Fruit fly (Drosophila melanogaster) whole organism, embryonic: ENCODE data around the gene CG9926.

Experiments used
- Antp ChIP-seq: fragments of 200-800 bp; sonication (Bioruptor generic); optimal IDR thresholded peaks from 3 replicates; lab custom pipeline; 2016; ENCODE audit warnings: missing biosample characterization, missing genetic modification characterization
- CG10565 ChIP-seq: fragments of 200-800 bp; sonication (Bioruptor generic); optimal IDR thresholded peaks from 3 replicates; lab custom pipeline; 2016; ENCODE audit warnings: missing biosample characterization, mild to moderate bottlenecking, missing genetic modification characterization
- CG12071 ChIP-seq: fragments of 200-800 bp; sonication (Bioruptor generic); optimal IDR thresholded peaks from 3 replicates; lab custom pipeline; 2018; ENCODE audit warnings: missing biosample characterization, mild to moderate bottlenecking, missing genetic modification characterization
- CG13624 ChIP-seq: fragments of 200-800 bp; sonication (Bioruptor generic); optimal IDR thresholded peaks from 2 replicates; lab custom pipeline; 2016; ENCODE audit warnings: missing biosample characterization, missing genetic modification characterization
- CG14667 ChIP-seq: fragments of 200-800 bp; sonication (Bioruptor generic); IDR thresholded peaks from 2 replicates; pipeline ENCODE4 v1.3.6; 2022; ENCODE audit warnings: missing biosample characterization, missing genetic modification characterization
- CG16863 ChIP-seq: fragments of 200-800 bp; sonication (Bioruptor generic); optimal IDR thresholded peaks from 3 replicates; lab custom pipeline; 2016; ENCODE audit warnings: missing biosample characterization, missing genetic modification characterization
- CG17829 ChIP-seq: fragments of 200-800 bp; optimal IDR thresholded peaks from 2 replicates; lab custom pipeline; 2019; ENCODE audit warnings: missing biosample characterization, mild to moderate bottlenecking, missing genetic modification characterization, moderate library complexity
- CG1832 ChIP-seq: fragments of 200-800 bp; sonication (Bioruptor generic); optimal IDR thresholded peaks from 2 replicates; lab custom pipeline; 2017; ENCODE audit warnings: missing biosample characterization, mild to moderate bottlenecking, missing genetic modification characterization, inconsistent platforms
- CG18599 ChIP-seq: fragments of 200-800 bp; sonication (Bioruptor generic); optimal IDR thresholded peaks from 3 replicates; lab custom pipeline; 2017; ENCODE audit warnings: missing biosample characterization, missing genetic modification characterization, mild to moderate bottlenecking, moderate library complexity, missing genetic modification reagents
- CG2202 ChIP-seq: fragments of 200-800 bp; sonication (Bioruptor generic); optimal IDR thresholded peaks from 2 replicates; lab custom pipeline; 2018; ENCODE audit warnings: missing biosample characterization, mild to moderate bottlenecking, missing genetic modification characterization
- CG31388 ChIP-seq: fragments of 200-800 bp; sonication (Bioruptor generic); optimal IDR thresholded peaks from 2 replicates; lab custom pipeline; 2016; ENCODE audit warnings: missing biosample characterization, missing genetic modification characterization
- CG3163 ChIP-seq: fragments of 200-800 bp; sonication (Bioruptor generic); optimal IDR thresholded peaks from 3 replicates; lab custom pipeline; 2016; ENCODE audit warnings: missing biosample characterization, missing genetic modification characterization
- CG32532 ChIP-seq: fragments of 200-800 bp; sonication (Bioruptor generic); IDR thresholded peaks from 2 replicates; pipeline ENCODE4 v1.3.6; 2022; ENCODE audit warnings: missing biosample characterization, missing genetic modification characterization
- CG34422 ChIP-seq: fragments of 200-800 bp; sonication (Bioruptor generic); IDR thresholded peaks from 3 replicates; pipeline ENCODE4 v1.3.6; 2022; ENCODE audit warnings: missing biosample characterization, missing genetic modification characterization
- CG4282 ChIP-seq: fragments of 200-800 bp; sonication (Bioruptor generic); optimal IDR thresholded peaks from 2 replicates; lab custom pipeline; 2016; ENCODE audit warnings: missing biosample characterization, missing genetic modification characterization
- CG4328 ChIP-seq: fragments of 200-800 bp; sonication (Bioruptor generic); optimal IDR thresholded peaks from 3 replicates; lab custom pipeline; 2017; ENCODE audit warnings: missing biosample characterization, missing genetic modification reagents, missing genetic modification characterization
- CG6254 ChIP-seq: fragments of 200-800 bp; sonication (Bioruptor generic); optimal IDR thresholded peaks from 3 replicates; lab custom pipeline; 2017; ENCODE audit warnings: mild to moderate bottlenecking, missing biosample characterization, missing genetic modification reagents, missing genetic modification characterization
- CG6689 ChIP-seq: fragments of 200-800 bp; sonication (Bioruptor generic); IDR thresholded peaks from 2 replicates; pipeline ENCODE4 v1.3.6; 2022; ENCODE audit warnings: missing biosample characterization, missing genetic modification characterization
- CG6765 ChIP-seq: fragments of 200-800 bp; sonication (Bioruptor generic); optimal IDR thresholded peaks from 3 replicates; lab custom pipeline; 2017; ENCODE audit warnings: missing biosample characterization, mild to moderate bottlenecking, missing genetic modification characterization
- CG7745 ChIP-seq: fragments of 200-800 bp; sonication (Bioruptor generic); optimal IDR thresholded peaks from 2 replicates; lab custom pipeline; 2018; ENCODE audit warnings: missing biosample characterization, mild to moderate bottlenecking, missing genetic modification characterization, moderate library complexity
- CG7928 ChIP-seq: fragments of 200-800 bp; sonication (Bioruptor generic); optimal IDR thresholded peaks from 2 replicates; lab custom pipeline; 2017; ENCODE audit warnings: missing biosample characterization, mild to moderate bottlenecking, missing genetic modification characterization
- D19A ChIP-seq: fragments of 200-800 bp; optimal IDR thresholded peaks from 3 replicates; lab custom pipeline; 2019; ENCODE audit warnings: missing biosample characterization, mild to moderate bottlenecking, missing genetic modification characterization, moderate library complexity
- Drgx ChIP-seq: fragments of 200-800 bp; sonication (Bioruptor generic); IDR thresholded peaks from 2 replicates; pipeline ENCODE4 v1.3.6; 2022; ENCODE audit warnings: missing biosample characterization, missing genetic modification characterization
- Ets97D ChIP-seq: fragments of 200-800 bp; sonication (Bioruptor generic); optimal IDR thresholded peaks from 3 replicates; lab custom pipeline; 2016; ENCODE audit warnings: missing biosample characterization, missing genetic modification characterization
- Fer1 ChIP-seq: fragments of 200-800 bp; sonication (Bioruptor generic); optimal IDR thresholded peaks from 2 replicates; lab custom pipeline; 2017; ENCODE audit warnings: missing biosample characterization, mild to moderate bottlenecking, missing genetic modification characterization
- Fer2 ChIP-seq: fragments of 200-800 bp; sonication (Bioruptor generic); optimal IDR thresholded peaks from 2 replicates; lab custom pipeline; 2018; ENCODE audit warnings: missing biosample characterization, mild to moderate bottlenecking, missing genetic modification characterization, moderate library complexity
- HLH3B ChIP-seq: fragments of 200-800 bp; sonication (Bioruptor generic); IDR thresholded peaks from 2 replicates; pipeline ENCODE4 v1.3.6; 2022; ENCODE audit warnings: missing biosample characterization, missing genetic modification characterization
- HLHmδ ChIP-seq: fragments of 200-800 bp; sonication (Bioruptor generic); optimal IDR thresholded peaks from 2 replicates; lab custom pipeline; 2018; ENCODE audit warnings: missing biosample characterization, mild to moderate bottlenecking, missing genetic modification characterization, moderate library complexity
- Oli ChIP-seq: fragments of 200-800 bp; sonication (Bioruptor generic); optimal IDR thresholded peaks from 2 replicates; lab custom pipeline; 2018; ENCODE audit warnings: missing biosample characterization, mild to moderate bottlenecking, missing genetic modification characterization, moderate library complexity
- Opbp ChIP-seq: fragments of 200-800 bp; sonication (Bioruptor generic); IDR thresholded peaks from 3 replicates; pipeline ENCODE4 v1.3.6; 2022; ENCODE audit warnings: missing biosample characterization, missing genetic modification characterization; ENCODE audit not compliant: partially characterized antibody
- Ravus ChIP-seq: fragments of 200-800 bp; sonication (Bioruptor generic); IDR thresholded peaks from 2 replicates; pipeline ENCODE4 v1.3.6; 2022; ENCODE audit warnings: missing biosample characterization, missing genetic modification characterization
- Sox100B ChIP-seq: fragments of 200-800 bp; sonication (Bioruptor generic); optimal IDR thresholded peaks from 3 replicates; lab custom pipeline; 2018; ENCODE audit warnings: missing biosample characterization, mild to moderate bottlenecking, missing genetic modification characterization
- ab ChIP-seq: fragments of 200-800 bp; sonication (Bioruptor generic); optimal IDR thresholded peaks from 2 replicates; lab custom pipeline; 2016; ENCODE audit warnings: missing biosample characterization, missing genetic modification characterization
- ara ChIP-seq: fragments of 200-800 bp; sonication (Bioruptor generic); IDR thresholded peaks from 2 replicates; pipeline ENCODE4 v1.3.6; 2022; ENCODE audit warnings: missing biosample characterization, missing genetic modification characterization
- ase ChIP-seq: fragments of 200-800 bp; sonication (Bioruptor generic); IDR thresholded peaks from 3 replicates; pipeline ENCODE4 v1.3.6; 2022; ENCODE audit warnings: missing biosample characterization, missing genetic modification characterization
- bcd ChIP-seq: fragments of 200-800 bp; sonication (Bioruptor generic); optimal IDR thresholded peaks from 2 replicates; lab custom pipeline; 2017; ENCODE audit warnings: missing biosample characterization, mild to moderate bottlenecking, missing genetic modification characterization
- crol ChIP-seq: fragments of 200-800 bp; sonication (Bioruptor generic); IDR thresholded peaks from 2 replicates; pipeline ENCODE4 v1.3.6; 2022; ENCODE audit warnings: missing biosample characterization, missing genetic modification characterization
- fru ChIP-seq: fragments of >200 bp; optimal IDR thresholded peaks from 2 replicates; lab custom pipeline; 2017
- grau ChIP-seq: fragments of 200-800 bp; optimal IDR thresholded peaks from 3 replicates; lab custom pipeline; 2019; ENCODE audit warnings: missing biosample characterization, mild to moderate bottlenecking, missing genetic modification characterization, moderate library complexity
- her ChIP-seq: fragments of 200-800 bp; sonication (Bioruptor generic); optimal IDR thresholded peaks from 2 replicates; lab custom pipeline; 2016; ENCODE audit warnings: missing biosample characterization, missing genetic modification characterization
- hkb ChIP-seq, 2 experiments: fragments of 200-800 bp in 1 of 2; fragments of >200 bp in 1 of 2; sonication (Bioruptor generic) in 1 of 2; IDR thresholded peaks in 1 of 2; optimal IDR thresholded peaks in 1 of 2; 2 replicates each; pipeline versions ENCODE4 v1.3.6 to Lab custom; 2017 to 2022; ENCODE audit warnings: missing biosample characterization in 1 of 2, missing genetic modification characterization in 1 of 2
- jing ChIP-seq: fragments of 200-800 bp; sonication (Bioruptor generic); optimal IDR thresholded peaks from 2 replicates; lab custom pipeline; 2018; ENCODE audit warnings: missing biosample characterization, mild to moderate bottlenecking, missing genetic modification characterization
- nau ChIP-seq: fragments of 200-800 bp; sonication (Bioruptor generic); optimal IDR thresholded peaks from 3 replicates; lab custom pipeline; 2017; ENCODE audit warnings: missing biosample characterization, mild to moderate bottlenecking, missing genetic modification characterization, missing genetic modification reagents
- salm ChIP-seq: fragments of 200-800 bp; sonication (Bioruptor generic); optimal IDR thresholded peaks from 2 replicates; lab custom pipeline; 2018; ENCODE audit warnings: missing biosample characterization, mild to moderate bottlenecking, missing genetic modification characterization
- sd ChIP-seq: fragments of 200-800 bp; sonication (Bioruptor generic); optimal IDR thresholded peaks from 3 replicates; lab custom pipeline; 2018; ENCODE audit warnings: missing biosample characterization, mild to moderate bottlenecking, missing genetic modification characterization, moderate library complexity
- sens ChIP-seq: fragments of 200-800 bp; sonication (Bioruptor generic); peaks from one replicate; lab custom pipeline; 2016; ENCODE audit warnings: missing biosample characterization, missing genetic modification characterization
- sima ChIP-seq: fragments of 200-800 bp; sonication (Bioruptor generic); optimal IDR thresholded peaks from 2 replicates; lab custom pipeline; 2016; ENCODE audit warnings: missing biosample characterization, missing genetic modification characterization
- sisA ChIP-seq: fragments of 200-800 bp; sonication (Bioruptor generic); IDR thresholded peaks from 2 replicates; pipeline ENCODE4 v1.3.6; 2022; ENCODE audit warnings: missing biosample characterization, missing genetic modification characterization
- ssp ChIP-seq: fragments of 200-800 bp; sonication (Bioruptor generic); IDR thresholded peaks from 2 replicates; pipeline ENCODE4 v1.3.6; 2022; ENCODE audit warnings: missing biosample characterization, missing genetic modification characterization
- tio ChIP-seq: fragments of 200-800 bp; sonication (Bioruptor generic); optimal IDR thresholded peaks from 2 replicates; lab custom pipeline; 2017; ENCODE audit warnings: missing biosample characterization, missing genetic modification characterization, inconsistent platforms
- wek ChIP-seq: fragments of 200-800 bp; sonication (Bioruptor generic); optimal IDR thresholded peaks from 3 replicates; lab custom pipeline; 2018; ENCODE audit warnings: missing biosample characterization, mild to moderate bottlenecking, missing genetic modification characterization, moderate library complexity
- yki ChIP-seq: fragments of >200 bp; optimal IDR thresholded peaks from 3 replicates; lab custom pipeline; 2018

CG9926 gene

DNA sequence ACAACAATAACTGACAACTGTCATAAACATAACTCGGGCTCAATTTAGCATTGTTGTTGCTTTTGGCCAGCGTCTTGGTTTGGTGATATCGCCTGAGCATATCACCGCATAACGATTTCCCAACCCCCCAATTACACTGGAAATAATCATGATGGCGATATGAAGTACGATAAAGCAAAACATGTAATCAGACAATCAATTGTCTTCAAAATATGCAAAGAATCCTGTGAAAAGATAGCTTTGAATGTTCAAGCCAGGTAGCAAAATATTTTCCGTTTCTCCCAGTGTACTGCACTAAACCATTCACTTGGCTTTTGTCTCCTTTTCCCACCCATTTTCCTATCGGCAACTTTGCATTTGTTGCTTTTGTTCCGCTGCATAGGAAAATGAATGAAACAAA lies 48.6 kb upstream of the CG9926 start (continued):
- TF ChIP-seq Opbp (GFP tag; lab: Robert Waterston, UW), result no peak
- TF ChIP-seq ab (GFP tag; lab: Kevin White, UChicago), result no peak
- TF ChIP-seq Oli (tag; lab: Kevin White, UChicago), result no peak
- TF ChIP-seq Sox100B (GFP tag; lab: Kevin White, UChicago), result peak; percentile 74
- no peak for TF ChIP-seq HLHmδ
- peak; percentile 61 for TF ChIP-seq Fer1 (GFP tag; lab: Kevin White, UChicago)
- peak; percentile 70 for TF ChIP-seq bcd (GFP tag; lab: Kevin White, UChicago)
- peak; percentile 46; the same call in 1 of the 2 replicates for TF ChIP-seq CG14667
- TF ChIP-seq sens (GFP tag; lab: Kevin White, UChicago), result peak; percentile 79
- TF ChIP-seq jing (GFP tag; lab: Kevin White, UChicago), result peak; percentile 17
- TF ChIP-seq CG4282 (GFP tag; lab: Kevin White, UChicago), result no peak
- no peak for TF ChIP-seq CG3163
- no peak for TF ChIP-seq fru
- TF ChIP-seq sisA (GFP tag; lab: Robert Waterston, UW), result peak; percentile 84
- TF ChIP-seq sd, result no peak
- peak; percentile 82 for TF ChIP-seq Drgx (GFP tag; lab: Robert Waterston, UW)
- no peak for TF ChIP-seq sima (GFP tag; lab: Kevin White, UChicago)
- peak; percentile 1 for TF ChIP-seq CG10565 (GFP tag; lab: Kevin White, UChicago)
- peak; percentile 66 for TF ChIP-seq CG18599 (GFP tag; lab: Kevin White, UChicago)
- TF ChIP-seq CG1832 (GFP tag; lab: Kevin White, UChicago), result no peak
- peak; percentile 24 for TF ChIP-seq salm (tag; lab: Kevin White, UChicago)
- peak; percentile 40 for TF ChIP-seq CG31388 (GFP tag; lab: Kevin White, UChicago)
- no peak for TF ChIP-seq CG7928 (GFP tag; lab: Kevin White, UChicago)
- peak; percentile 33; the same call in 1 of the 2 replicates for TF ChIP-seq CG32532 (GFP tag; lab: Robert Waterston, UW)
- TF ChIP-seq CG12071 (GFP tag; lab: Kevin White, UChicago), result peak; percentile 83
- TF ChIP-seq Fer2 (tag; lab: Kevin White, UChicago), result no peak
- TF ChIP-seq her, result peak; percentile 30
- no peak for TF ChIP-seq Ets97D (GFP tag; lab: Kevin White, UChicago)
- peak; percentile 29 for TF ChIP-seq CG17829 (tag; lab: Kevin White, UChicago)
- TF ChIP-seq Ravus (GFP tag; lab: Robert Waterston, UW), result no peak
- no peak for TF ChIP-seq CG4328
- peak; percentile 66 for TF ChIP-seq CG6254 (GFP tag; lab: Kevin White, UChicago)
- peak; percentile 60 for TF ChIP-seq ssp (GFP tag; lab: Robert Waterston, UW)
- no peak for TF ChIP-seq tio (GFP tag; lab: Kevin White, UChicago)
- TF ChIP-seq wek (GFP tag; lab: Kevin White, UChicago), result peak; percentile 35
- peak; percentile 4 for TF ChIP-seq grau (tag; lab: Kevin White, UChicago)
- TF ChIP-seq CG34422 (GFP tag; lab: Robert Waterston, UW), result peak; percentile 69; the same call in 2 of the 3 replicates
- no peak for TF ChIP-seq CG7745 (tag; lab: Kevin White, UChicago)
- TF ChIP-seq ase (GFP tag; lab: Robert Waterston, UW), result 0 out of 3 replicates have a peak, but pooled peaks have one; percentile 36
- TF ChIP-seq CG2202 (tag; lab: Kevin White, UChicago), result no peak
- peak; percentile 51; the same call in 1 of the 2 replicates for TF ChIP-seq CG6689 (GFP tag; lab: Robert Waterston, UW)
- peak; percentile 12 for TF ChIP-seq CG6765 (GFP tag; lab: Kevin White, UChicago)
- no peak for TF ChIP-seq CG16863 (GFP tag; lab: Kevin White, UChicago)
- peak; percentile 78 for TF ChIP-seq HLH3B (GFP tag; lab: Robert Waterston, UW)
- TF ChIP-seq D19A (tag; lab: Kevin White, UChicago), result peak; percentile 69
- peak; percentile 79 for TF ChIP-seq Antp (GFP tag; lab: Kevin White, UChicago)
- no peak for TF ChIP-seq crol (GFP tag; lab: Robert Waterston, UW)
- peak; percentile 21 for TF ChIP-seq nau
- peak; percentile 72; the same call in 1 of the 2 replicates for TF ChIP-seq ara
- TF ChIP-seq CG13624, result peak; percentile 10
- no peak for TF ChIP-seq yki (lab: Kevin White, UChicago)
- TF ChIP-seq hkb (optimal IDR thresholded peaks at IDR 0.05; lab: Kevin White, UChicago), result no peak
- peak; percentile 74 for TF ChIP-seq hkb (GFP tag; IDR thresholded peaks at IDR 0.05; lab: Robert Waterston, UW)
